Fruit fly (Drosophila melanogaster) whole organism, prepupa: ENCODE measurements around the gene CG13024.
A peak's percentile ranks its signal among the peaks of the same experiment; 100 is the strongest.

Experiments used
- CG3032 ChIP-seq: fragments of 200-800 bp; optimal IDR thresholded peaks from 2 replicates; lab custom pipeline; 2019; ENCODE audit warnings: missing biosample characterization, mild to moderate bottlenecking, missing genetic modification characterization, moderate library complexity
- CG6276 ChIP-seq: fragments of 200-800 bp; sonication (Bioruptor generic); optimal IDR thresholded peaks from 2 replicates; lab custom pipeline; 2017; ENCODE audit warnings: missing biosample characterization, mild to moderate bottlenecking, missing genetic modification characterization
- CG6792 ChIP-seq: fragments of 200-800 bp; sonication (Bioruptor generic); optimal IDR thresholded peaks from 3 replicates; lab custom pipeline; 2016; ENCODE audit warnings: missing biosample characterization, missing genetic modification characterization
- CG8632 ChIP-seq: fragments of 200-800 bp; sonication (Bioruptor generic); optimal IDR thresholded peaks from 3 replicates; lab custom pipeline; 2016; ENCODE audit warnings: missing biosample characterization, missing genetic modification characterization
- CG9139 ChIP-seq: fragments of 200-800 bp; sonication (Bioruptor generic); optimal IDR thresholded peaks from 3 replicates; lab custom pipeline; 2017; ENCODE audit warnings: missing biosample characterization, mild to moderate bottlenecking, missing genetic modification characterization
- Eip93F ChIP-seq: fragments of 200-800 bp; sonication (Bioruptor generic); optimal IDR thresholded peaks from 2 replicates; lab custom pipeline; 2016; ENCODE audit warnings: missing biosample characterization, mild to moderate bottlenecking, missing genetic modification characterization
- Smox ChIP-seq: fragments of 200-800 bp; sonication (Bioruptor generic); optimal IDR thresholded peaks from 3 replicates; lab custom pipeline; 2016; ENCODE audit warnings: missing biosample characterization, missing genetic modification characterization

DNA sequence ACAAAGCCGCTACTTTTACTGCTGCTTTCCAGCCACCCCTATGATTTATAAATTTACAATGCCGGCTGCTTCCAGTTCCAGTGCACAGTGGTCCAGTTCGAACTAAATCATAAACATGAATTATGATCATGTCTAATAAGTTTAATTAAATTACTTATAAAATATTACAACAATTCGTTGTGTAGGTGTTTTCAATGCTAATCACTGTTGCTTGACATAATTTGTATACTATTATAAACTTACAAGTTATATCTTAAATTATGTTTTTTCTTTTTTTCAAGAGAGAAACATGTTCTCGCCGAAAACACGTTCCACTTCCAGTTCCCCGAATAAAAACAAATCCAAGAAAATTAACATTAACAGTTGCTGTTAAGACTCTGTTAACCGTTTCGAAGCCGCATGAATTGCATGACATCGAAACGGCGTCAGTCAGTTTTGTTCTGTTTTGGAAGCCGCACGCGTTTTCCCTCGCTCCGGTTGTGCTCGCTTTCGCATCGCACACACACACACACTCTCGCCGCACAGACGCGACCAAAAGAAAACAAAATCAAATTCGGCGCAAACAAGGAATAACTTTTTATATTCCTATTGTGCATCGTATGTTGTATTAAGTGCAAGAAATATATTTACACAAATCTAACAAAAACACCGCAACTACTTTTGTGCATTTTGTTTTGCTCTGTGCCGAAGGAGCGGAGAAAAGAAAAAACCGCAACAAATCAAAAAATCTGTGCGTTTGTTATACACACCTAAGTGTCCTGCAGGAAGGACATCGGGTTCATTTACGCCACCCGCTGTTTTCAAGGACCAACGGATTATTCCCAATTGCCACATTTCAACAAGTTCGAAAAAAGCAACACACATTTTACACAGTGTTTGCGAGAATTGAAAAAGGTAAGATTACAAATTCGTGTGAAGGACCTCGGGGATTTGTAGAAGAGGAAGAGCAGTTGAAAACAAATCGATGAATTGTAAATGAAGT lies 62.9 kb downstream of the CG13024 start, which contains the start of gene Nrt:
- TF ChIP-seq Smox (GFP tag; lab: Kevin White, UChicago) (peak; percentile 53), CG9139 (GFP tag; lab: Kevin White, UChicago) (peak; percentile 62), Eip93F (GFP tag; lab: Kevin White, UChicago) (no peak), CG3032 (peak; percentile 50), CG6792 (GFP tag; lab: Kevin White, UChicago) (peak; percentile 8), CG8632 (GFP tag; lab: Kevin White, UChicago) (peak; percentile 48), CG6276 (GFP tag; lab: Kevin White, UChicago) (peak; percentile 73)
